Fruit fly (Drosophila melanogaster) whole organism, embryonic: ENCODE measurements around the gene rho-6.

ENCODE experiments used
- CG11398 ChIP-seq: fragments of 200-800 bp; sonication (Bioruptor generic); optimal IDR thresholded peaks from 2 replicates; lab custom pipeline; 2016; ENCODE audit warnings: missing biosample characterization, missing genetic modification characterization
- fd96Cb ChIP-seq: fragments of 200-800 bp; sonication (Bioruptor generic); optimal IDR thresholded peaks from 2 replicates; lab custom pipeline; 2018; ENCODE audit warnings: missing biosample characterization, mild to moderate bottlenecking, missing genetic modification characterization, moderate library complexity
- pita ChIP-seq: fragments of 200-800 bp; sonication (Bioruptor generic); optimal IDR thresholded peaks from 2 replicates; lab custom pipeline; 2017; ENCODE audit warnings: missing biosample characterization, mild to moderate bottlenecking, missing genetic modification characterization
- run ChIP-seq: fragments of 200-800 bp; sonication (Bioruptor generic); optimal IDR thresholded peaks from 3 replicates; lab custom pipeline; 2018; ENCODE audit warnings: missing biosample characterization, mild to moderate bottlenecking, missing genetic modification characterization

rho-6 gene

DNA sequence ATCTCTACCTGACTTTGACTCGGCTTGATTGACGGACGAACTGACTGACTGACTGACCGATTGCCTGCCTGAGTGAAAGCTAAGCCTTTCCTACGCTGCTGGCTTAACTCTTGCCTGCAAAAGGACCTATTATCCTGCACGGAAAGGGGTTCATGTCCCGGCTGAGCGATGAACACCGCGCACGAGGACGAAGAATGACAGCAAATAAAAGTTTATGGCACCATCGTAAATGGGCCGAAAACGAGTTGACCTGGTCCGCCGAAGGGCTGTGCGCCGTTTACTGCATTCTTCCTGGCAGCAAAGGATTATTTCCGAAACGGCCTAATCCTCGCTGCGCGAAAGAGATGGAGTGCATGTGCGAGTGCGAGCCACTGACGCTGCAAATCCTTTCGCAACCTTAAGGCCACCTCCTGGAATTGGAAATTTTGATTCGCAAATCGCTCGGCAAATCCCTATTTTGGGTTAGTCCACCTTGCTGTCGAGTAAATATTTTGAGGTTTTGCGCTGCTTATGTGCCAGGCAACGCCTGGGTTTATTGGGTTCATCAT, 52.0 kb downstream of the rho-6 start (continued):
- TF ChIP-seq fd96Cb (tag; lab: Kevin White, UChicago) = no peak
- no peak for TF ChIP-seq run (tag; lab: Kevin White, UChicago)
- no peak for TF ChIP-seq pita (GFP tag; lab: Kevin White, UChicago)
- TF ChIP-seq CG11398 (GFP tag; lab: Kevin White, UChicago) = no peak
